Fruit fly (Drosophila melanogaster): ENCODE results near the gene Acsf3.
A peak's percentile ranks its signal among the peaks of the same experiment; 100 is the strongest.

Acsf3 gene

DNA sequence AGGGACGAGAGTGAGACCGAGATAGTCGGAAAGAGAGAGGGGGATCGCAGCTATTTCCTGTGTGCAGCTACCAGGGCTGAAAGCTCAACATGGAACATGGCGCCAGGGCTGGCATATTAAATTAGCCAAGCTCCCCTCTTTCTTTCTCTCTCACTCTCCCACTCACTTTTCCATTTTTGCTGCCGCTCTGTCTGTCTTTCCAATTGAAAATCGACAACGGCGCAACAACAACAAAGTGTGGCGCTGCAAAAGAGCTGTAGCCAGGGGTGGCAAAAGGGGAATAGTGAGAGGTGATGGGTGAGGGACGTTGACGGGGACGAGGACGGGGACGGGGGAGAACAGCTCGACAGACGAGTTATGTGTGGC, 28.5 kb upstream of the Acsf3 start (continued):
- TF ChIP-seq CG11504 (tag; optimal IDR thresholded peaks at IDR 0.05) = peak; percentile 29
- peak; percentile 91 for TF ChIP-seq CG7928 (GFP tag; optimal IDR thresholded peaks at IDR 0.05)
- TF ChIP-seq zfh2 (GFP tag; optimal IDR thresholded peaks at IDR 0.05) = peak; percentile 4
- no peak for TF ChIP-seq CG4424 (GFP tag; optimal IDR thresholded peaks at IDR 0.05)
- TF ChIP-seq dmrt99B (tag; optimal IDR thresholded peaks at IDR 0.05) = peak; percentile 18
- no peak for TF ChIP-seq CG10979 (tag; optimal IDR thresholded peaks at IDR 0.05)
- peak; percentile 97 for TF ChIP-seq crol (GFP tag; IDR thresholded peaks at IDR 0.05)
- no peak for TF ChIP-seq Sry-β (GFP tag; optimal IDR thresholded peaks at IDR 0.05)
- peak; percentile 41 for TF ChIP-seq CG1603 (tag; optimal IDR thresholded peaks at IDR 0.05)
- peak; percentile 34 for TF ChIP-seq Blimp-1 (GFP tag; optimal IDR thresholded peaks at IDR 0.05)
- TF ChIP-seq CG9817 (tag; optimal IDR thresholded peaks at IDR 0.05) = peak; percentile 11
- peak; percentile 12 for TF ChIP-seq CG17359 (tag; optimal IDR thresholded peaks at IDR 0.05)
- TF ChIP-seq cwo (GFP tag; optimal IDR thresholded peaks at IDR 0.05) = no peak
- no peak for TF ChIP-seq CG9727 (GFP tag; optimal IDR thresholded peaks at IDR 0.05)
- peak; percentile 65 for TF ChIP-seq phol (tag; optimal IDR thresholded peaks at IDR 0.05)
- TF ChIP-seq Xrp1 (GFP tag; IDR thresholded peaks at IDR 0.05) = 0 out of 2 replicates have a peak, but pooled peaks have one; percentile 8
- TF ChIP-seq dimm (GFP tag; IDR thresholded peaks at IDR 0.05) = no peak
- peak; percentile 13 for TF ChIP-seq CG2120 (GFP tag; optimal IDR thresholded peaks at IDR 0.05)
- TF ChIP-seq CG14441 (GFP tag; IDR thresholded peaks at IDR 0.05) = no peak
- peak; percentile 31 for TF ChIP-seq mirr (GFP tag; optimal IDR thresholded peaks at IDR 0.05)
- TF ChIP-seq CG1792 (GFP tag; optimal IDR thresholded peaks at IDR 0.05) = peak; percentile 12
- 0 out of 2 replicates have a peak, but pooled peaks have one; percentile 31 for TF ChIP-seq CG9932 (GFP tag; IDR thresholded peaks at IDR 0.05)
- no peak for TF ChIP-seq CG8290 (GFP tag; optimal IDR thresholded peaks at IDR 0.05)
- TF ChIP-seq CG8290 (tag; optimal IDR thresholded peaks at IDR 0.05) = peak in 1 of 2 experiments; percentile 59
- TF ChIP-seq CG1602 (GFP tag; optimal IDR thresholded peaks at IDR 0.05) = no peak
- 0 out of 4 replicates have a peak, but pooled peaks have one; percentile 3 for TF ChIP-seq Gug (GFP tag; IDR thresholded peaks at IDR 0.05)
- no peak for TF ChIP-seq insv (GFP tag; optimal IDR thresholded peaks at IDR 0.05)
- peak; percentile 29; the same call in 2 of the 3 replicates for TF ChIP-seq ci (GFP tag; IDR thresholded peaks at IDR 0.05)
- peak; percentile 99 for TF ChIP-seq CG3407 (GFP tag; optimal IDR thresholded peaks at IDR 0.05)
- TF ChIP-seq B-H2 (GFP tag; optimal IDR thresholded peaks at IDR 0.05) = no peak
- peak; percentile 10 for TF ChIP-seq Fer3 (tag; optimal IDR thresholded peaks at IDR 0.05)
- peak; percentile 4 for TF ChIP-seq CG12071 (GFP tag; optimal IDR thresholded peaks at IDR 0.05)
- no peak for TF ChIP-seq CTCF (GFP tag; optimal IDR thresholded peaks at IDR 0.05)
- peak; percentile 90 for TF ChIP-seq CG4360 (GFP tag; IDR thresholded peaks at IDR 0.05)
- TF ChIP-seq Asciz (GFP tag; optimal IDR thresholded peaks at IDR 0.05) = no peak
- TF ChIP-seq sr (GFP tag; IDR thresholded peaks at IDR 0.05) = peak; percentile 54; the same call in 1 of the 3 replicates
- peak; percentile 25 for TF ChIP-seq CG1832 (GFP tag; optimal IDR thresholded peaks at IDR 0.05)
- no peak for TF ChIP-seq Dip2 (GFP tag; IDR thresholded peaks at IDR 0.05)
- no peak; the same call in 1 of the 2 replicates for TF ChIP-seq vvl (GFP tag; IDR thresholded peaks at IDR 0.05)
- TF ChIP-seq CG2712 (tag; optimal IDR thresholded peaks at IDR 0.05) = peak; percentile 24
- TF ChIP-seq CG8089 (GFP tag; optimal IDR thresholded peaks at IDR 0.05) = no peak
- TF ChIP-seq sna (GFP tag; IDR thresholded peaks at IDR 0.05; ENCODE audit: partially characterized antibody) = no peak
- no peak for TF ChIP-seq CG7745 (tag; optimal IDR thresholded peaks at IDR 0.05)
- TF ChIP-seq gce (GFP tag; IDR thresholded peaks at IDR 0.05) = 0 out of 3 replicates have a peak, but pooled peaks have one; percentile 17
- TF ChIP-seq CG9609 (GFP tag; optimal IDR thresholded peaks at IDR 0.05) = no peak
- no peak for TF ChIP-seq CG1233 (GFP tag; optimal IDR thresholded peaks at IDR 0.05)
- TF ChIP-seq slou (GFP tag; optimal IDR thresholded peaks at IDR 0.05) = no peak
- TF ChIP-seq Doc3 (GFP tag; IDR thresholded peaks at IDR 0.05; ENCODE audit: partially characterized antibody) = no peak
- TF ChIP-seq CG11456 (GFP tag; IDR thresholded peaks at IDR 0.05) = 0 out of 3 replicates have a peak, but pooled peaks have one; percentile 39
- TF ChIP-seq CG15269 (tag; optimal IDR thresholded peaks at IDR 0.05) = peak; percentile 6
- no peak for TF ChIP-seq CG17186 (GFP tag; optimal IDR thresholded peaks at IDR 0.05)
